Worm (Caenorhabditis elegans) whole organism, young adult: ENCODE measurements around the gene nep-5.

Experiments used
- F10E7.11 ChIP-seq: sonication (generic microtip); optimal IDR thresholded peaks from 2 replicates; lab custom pipeline; 2017; ENCODE audit warnings: mild to moderate bottlenecking, missing genetic modification characterization, moderate library complexity, missing compliant biosample characterization
- F39B2.1 ChIP-seq: fragments of 200-800 bp; sonication (Bioruptor generic); IDR thresholded peaks from 2 replicates; pipeline ENCODE4 v1.3.6; 2022; ENCODE audit warnings: missing genetic modification reagents, missing genetic modification characterization, missing compliant biosample characterization
- F49E8.2 ChIP-seq: sonication (generic microtip); optimal IDR thresholded peaks from 3 replicates; lab custom pipeline; 2017; ENCODE audit warnings: missing genetic modification characterization, mild to moderate bottlenecking, missing compliant biosample characterization, antibody characterized with exemption, moderate library complexity; ENCODE audit not compliant: insufficient read depth
- Y53F4B.3 ChIP-seq: fragments of 200-800 bp; sonication (Bioruptor generic); IDR thresholded peaks from 2 replicates; pipeline ENCODE4 v1.3.6; 2022; ENCODE audit warnings: missing genetic modification reagents, missing genetic modification characterization, missing compliant biosample characterization
- Y53G8AR.9 ChIP-seq: fragments of 200-800 bp; sonication (Bioruptor generic); conservative IDR thresholded peaks from 2 replicates; pipeline ENCODE4 v1.3.6; 2022; ENCODE audit warnings: missing genetic modification reagents, missing genetic modification characterization, missing compliant biosample characterization
- Y95B8A.8 ChIP-seq: fragments of 200-800 bp; sonication (Bioruptor generic); IDR thresholded peaks from 2 replicates; pipeline ENCODE4 v1.3.6; 2022; ENCODE audit warnings: missing genetic modification reagents, missing genetic modification characterization, missing compliant biosample characterization
- atf-7 ChIP-seq: sonication (generic microtip); optimal IDR thresholded peaks from 2 replicates; lab custom pipeline; 2017; ENCODE audit warnings: mild to moderate bottlenecking, missing genetic modification characterization, missing compliant biosample characterization
- athp-1 ChIP-seq: sonication (generic microtip); optimal IDR thresholded peaks from 2 replicates; lab custom pipeline; 2017; ENCODE audit warnings: mild to moderate bottlenecking, missing genetic modification characterization, missing compliant biosample characterization
- attf-5 ChIP-seq: fragments of 200-800 bp; sonication (Bioruptor generic); optimal IDR thresholded peaks from 2 replicates; lab custom pipeline; 2018; ENCODE audit warnings: mild to moderate bottlenecking, missing genetic modification characterization, missing compliant biosample characterization
- bed-2 ChIP-seq: fragments of 200-800 bp; sonication (Bioruptor generic); IDR thresholded peaks from 2 replicates; pipeline ENCODE4 v1.3.6; 2022; ENCODE audit warnings: missing genetic modification reagents, missing genetic modification characterization, missing compliant biosample characterization
- cebp-2 ChIP-seq: fragments of 200-800 bp; sonication (Bioruptor generic); IDR thresholded peaks from 2 replicates; pipeline ENCODE4 v1.3.6; 2022; ENCODE audit warnings: missing genetic modification characterization, missing compliant biosample characterization
- ceh-58 ChIP-seq: fragments of 200-800 bp; sonication (Bioruptor generic); IDR thresholded peaks from 2 replicates; pipeline ENCODE4 v1.3.6; 2022; ENCODE audit warnings: missing genetic modification characterization, missing compliant biosample characterization
- chd-7 ChIP-seq: sonication (generic microtip); optimal IDR thresholded peaks from 2 replicates; lab custom pipeline; 2016; ENCODE audit warnings: mild to moderate bottlenecking, missing genetic modification characterization, moderate library complexity, missing compliant biosample characterization
- die-1 ChIP-seq: sonication (generic microtip); optimal IDR thresholded peaks from 2 replicates; lab custom pipeline; 2016; ENCODE audit warnings: missing genotype, mild to moderate bottlenecking, missing genetic modification characterization, missing compliant biosample characterization
- dpff-1 ChIP-seq: sonication (generic microtip); optimal IDR thresholded peaks from 2 replicates; lab custom pipeline; 2017; ENCODE audit warnings: mild to moderate bottlenecking, missing genetic modification characterization, missing compliant biosample characterization
- egl-44 ChIP-seq: fragments of 200-800 bp; sonication (Bioruptor generic); IDR thresholded peaks from 2 replicates; pipeline ENCODE4 v1.3.6; 2022; ENCODE audit warnings: missing genetic modification reagents, missing genetic modification characterization, missing compliant biosample characterization
- fkh-3 ChIP-seq: sonication (generic microtip); optimal IDR thresholded peaks from 2 replicates; lab custom pipeline; 2016; ENCODE audit warnings: mild to moderate bottlenecking, missing genetic modification characterization, missing compliant biosample characterization
- gei-17 ChIP-seq: fragments of 200-800 bp; sonication (Bioruptor generic); optimal IDR thresholded peaks from 2 replicates; lab custom pipeline; 2018; ENCODE audit warnings: mild to moderate bottlenecking, missing genetic modification characterization, missing compliant biosample characterization
- hmg-20 ChIP-seq: fragments of 200-800 bp; sonication (Bioruptor generic); IDR thresholded peaks from 2 replicates; pipeline ENCODE4 v1.3.6; 2022; ENCODE audit warnings: missing genetic modification reagents, missing genetic modification characterization, missing compliant biosample characterization
- hrde-1 ChIP-seq: sonication (generic microtip); optimal IDR thresholded peaks from 2 replicates; lab custom pipeline; 2016; ENCODE audit warnings: missing genetic modification characterization, mild to moderate bottlenecking, missing compliant biosample characterization, moderate library complexity, missing genotype, missing genetic modification reagents, borderline replicate concordance
- let-607 ChIP-seq, 2 experiments: fragments of 200-800 bp in 1 of 2; sonication (Bioruptor generic) in 1 of 2; sonication (generic microtip) in 1 of 2; optimal IDR thresholded peaks; 2 replicates each; lab custom pipeline; 2016 to 2018; ENCODE audit warnings: mild to moderate bottlenecking in 2 of 2, missing compliant biosample characterization in 2 of 2, missing genetic modification characterization in 2 of 2, moderate library complexity in 2 of 2, missing genotype in 1 of 2
- lin-35 ChIP-seq, 3 experiments: fragments of 150-350 bp in 2 of 3; sonication (generic microtip) in 1 of 3; optimal IDR thresholded peaks; 2 replicates each; lab custom pipeline; 2014 to 2018; ENCODE audit warnings: missing biosample characterization in 3 of 3, missing genetic modification characterization in 3 of 3, missing genetic modification reagents in 3 of 3
- lin-54 ChIP-seq: fragments of 200-800 bp; sonication (Bioruptor generic); optimal IDR thresholded peaks from 2 replicates; lab custom pipeline; 2018; ENCODE audit warnings: mild to moderate bottlenecking, missing genetic modification characterization, missing compliant biosample characterization
- mel-28 ChIP-seq: sonication (generic microtip); optimal IDR thresholded peaks from 2 replicates; lab custom pipeline; 2016; ENCODE audit warnings: borderline replicate concordance, mild to moderate bottlenecking, missing genetic modification characterization, missing compliant biosample characterization
- nfyb-1 ChIP-seq: fragments of 200-800 bp; sonication (Bioruptor generic); IDR thresholded peaks from 2 replicates; pipeline ENCODE4 v1.3.6; 2022; ENCODE audit warnings: missing genetic modification reagents, missing genetic modification characterization, missing compliant biosample characterization
- nhr-80 ChIP-seq: sonication (generic microtip); optimal IDR thresholded peaks from 2 replicates; lab custom pipeline; 2016; ENCODE audit warnings: missing genetic modification characterization, missing compliant biosample characterization
- nhr-90 ChIP-seq: sonication (generic microtip); optimal IDR thresholded peaks from 2 replicates; lab custom pipeline; 2016; ENCODE audit warnings: missing genotype, mild to moderate bottlenecking, missing genetic modification characterization, missing compliant biosample characterization
- pbrm-1 ChIP-seq: fragments of 200-800 bp; sonication (Bioruptor generic); IDR thresholded peaks from 2 replicates; pipeline ENCODE4 v1.3.6; 2022; ENCODE audit warnings: missing genetic modification reagents, missing genetic modification characterization, missing compliant biosample characterization
- rcor-1 ChIP-seq: fragments of 200-800 bp; sonication (Bioruptor generic); IDR thresholded peaks from 2 replicates; pipeline ENCODE4 v1.3.6; 2022; ENCODE audit warnings: missing genetic modification reagents, missing genetic modification characterization, missing compliant biosample characterization
- sea-2 ChIP-seq: fragments of 200-800 bp; sonication (Bioruptor generic); IDR thresholded peaks from 2 replicates; pipeline ENCODE4 v1.3.6; 2022; ENCODE audit warnings: missing genetic modification characterization, missing compliant biosample characterization
- snpc-1.1 ChIP-seq: sonication (generic microtip); optimal IDR thresholded peaks from 2 replicates; lab custom pipeline; 2017; ENCODE audit warnings: missing genetic modification characterization, mild to moderate bottlenecking, missing compliant biosample characterization, antibody characterized with exemption, moderate library complexity, missing genotype, missing genetic modification reagents; ENCODE audit not compliant: insufficient read depth
- sptf-2 ChIP-seq: fragments of 200-800 bp; sonication (Bioruptor generic); optimal IDR thresholded peaks from 2 replicates; lab custom pipeline; 2018; ENCODE audit warnings: mild to moderate bottlenecking, missing genetic modification characterization, missing compliant biosample characterization
- tbx-9 ChIP-seq: sonication (generic microtip); optimal IDR thresholded peaks from 2 replicates; lab custom pipeline; 2016; ENCODE audit warnings: borderline replicate concordance, missing genetic modification characterization, inconsistent platforms, missing compliant biosample characterization
- tlf-1 ChIP-seq: fragments of 200-800 bp; sonication (Bioruptor generic); optimal IDR thresholded peaks from 2 replicates; lab custom pipeline; 2018; ENCODE audit warnings: mild to moderate bottlenecking, missing genetic modification characterization, missing compliant biosample characterization
- unc-130 ChIP-seq: sonication (generic microtip); optimal IDR thresholded peaks from 2 replicates; lab custom pipeline; 2016; ENCODE audit warnings: missing genetic modification reagents, missing genetic modification characterization, missing compliant biosample characterization
- unc-62 ChIP-seq: fragments of 150-350 bp; optimal IDR thresholded peaks from 2 replicates; lab custom pipeline; 2014; ENCODE audit warnings: missing biosample characterization, missing genetic modification reagents, missing genetic modification characterization
- xnd-1 ChIP-seq: sonication (generic microtip); optimal IDR thresholded peaks from 2 replicates; lab custom pipeline; 2016; ENCODE audit warnings: missing genotype, missing genetic modification reagents, missing genetic modification characterization, missing compliant biosample characterization
- zfh-2 ChIP-seq: fragments of 200-800 bp; sonication (Bioruptor generic); conservative IDR thresholded peaks from 2 replicates; pipeline ENCODE4 v1.3.6; 2022; ENCODE audit warnings: missing genetic modification reagents, missing genetic modification characterization, missing compliant biosample characterization
- ztf-18 ChIP-seq: sonication (generic microtip); optimal IDR thresholded peaks from 2 replicates; lab custom pipeline; 2016; ENCODE audit warnings: missing genotype, mild to moderate bottlenecking, missing genetic modification characterization, missing compliant biosample characterization
- ztf-22 ChIP-seq: fragments of 200-800 bp; sonication (Bioruptor generic); optimal IDR thresholded peaks from 2 replicates; lab custom pipeline; 2018; ENCODE audit warnings: mild to moderate bottlenecking, missing genetic modification characterization, moderate library complexity, missing compliant biosample characterization

nep-5 gene

DNA sequence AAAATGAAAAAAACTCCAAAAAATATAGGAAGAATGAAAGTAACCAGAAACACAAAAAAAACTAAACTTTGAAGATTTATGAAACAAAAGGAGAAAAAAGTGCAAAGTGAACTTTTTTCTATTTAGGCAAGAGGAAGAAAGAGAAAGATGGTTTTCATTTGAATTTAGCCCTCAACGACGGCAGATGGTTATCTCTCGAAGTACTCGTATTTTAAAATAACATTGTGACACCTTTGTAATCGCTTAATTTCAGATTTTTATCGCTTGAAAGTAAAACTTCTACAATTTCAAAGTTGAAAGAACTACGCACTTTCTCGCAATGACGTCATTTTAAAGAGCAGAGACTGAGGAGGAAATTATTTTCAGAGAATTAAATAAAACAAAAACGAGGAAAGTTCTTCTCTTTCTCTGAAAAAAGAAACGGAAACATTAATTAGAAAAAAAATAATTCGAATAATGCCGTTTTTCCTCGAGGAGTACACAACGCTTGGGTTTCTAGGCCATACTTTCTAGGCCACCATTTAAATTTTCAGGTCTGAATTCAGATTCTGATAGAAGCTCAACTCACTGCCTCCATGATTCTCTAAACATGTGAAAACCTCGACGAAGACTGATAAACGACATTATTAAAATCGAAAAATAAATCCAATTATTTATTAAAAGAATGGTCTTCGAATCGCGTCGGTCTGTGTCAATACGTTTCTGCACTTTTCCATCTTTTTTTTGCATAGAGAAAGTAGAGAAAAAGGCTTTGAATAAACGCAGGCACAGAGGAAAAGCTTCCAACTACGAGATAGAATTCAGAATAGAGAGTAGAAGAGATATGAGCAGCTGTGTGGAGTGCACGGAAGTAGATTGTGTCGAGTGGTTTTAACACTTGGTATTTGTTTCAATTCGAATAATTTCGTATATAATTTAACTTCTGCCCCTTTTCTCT, 23.7 kb downstream of the nep-5 start (continued):
- TF ChIP-seq ztf-18 (no peak), gei-17 (no peak), lin-54 (peak; percentile 4), tbx-9 (tag; lab: Kevin White, UChicago) (no peak), fkh-3 (tag; lab: Kevin White, UChicago) (no peak), cebp-2 (GFP tag; lab: Robert Waterston, UW) (no peak)

DNA sequence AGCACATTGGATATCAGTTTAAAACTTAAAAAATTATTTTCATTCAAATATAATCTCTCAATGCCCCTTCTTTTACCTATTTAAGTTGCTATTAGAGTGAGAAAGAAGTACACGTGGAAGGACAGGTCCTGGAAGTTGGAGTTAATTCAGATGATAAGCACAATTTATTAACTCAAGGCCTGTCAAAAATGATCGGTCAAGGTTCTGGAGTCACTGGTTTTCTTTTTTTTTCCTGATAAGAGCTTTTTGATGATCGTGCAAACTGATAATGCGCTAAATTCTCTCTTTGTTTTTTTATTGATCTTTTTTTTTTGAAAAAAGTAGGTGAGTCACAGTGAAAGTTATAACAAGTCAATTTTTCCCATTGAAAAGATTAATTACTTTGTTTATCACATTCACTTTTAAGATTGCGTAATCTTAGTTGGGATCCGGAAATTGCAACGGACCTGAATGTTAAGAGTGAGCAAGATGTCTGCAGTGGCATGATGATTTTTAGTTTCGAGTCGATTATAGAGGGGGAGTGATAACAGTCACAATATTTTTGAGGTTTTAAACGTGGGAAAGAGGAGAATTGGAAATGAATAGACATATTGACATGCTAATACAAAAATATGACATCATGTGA, 24.6 kb downstream of the nep-5 start:
- TF ChIP-seq bed-2 (GFP tag; lab: Robert Waterston, UW) (no peak), nhr-80 (tag; lab: Kevin White, UChicago) (peak; percentile 90), let-607 (tag; optimal IDR thresholded peaks at IDR 0.05; lab: Kevin White, UChicago) (peak; percentile 88 to 93), unc-62 (GFP tag; lab: Kevin White, UChicago) (peak; percentile 34), atf-7 (peak; percentile 78)

DNA sequence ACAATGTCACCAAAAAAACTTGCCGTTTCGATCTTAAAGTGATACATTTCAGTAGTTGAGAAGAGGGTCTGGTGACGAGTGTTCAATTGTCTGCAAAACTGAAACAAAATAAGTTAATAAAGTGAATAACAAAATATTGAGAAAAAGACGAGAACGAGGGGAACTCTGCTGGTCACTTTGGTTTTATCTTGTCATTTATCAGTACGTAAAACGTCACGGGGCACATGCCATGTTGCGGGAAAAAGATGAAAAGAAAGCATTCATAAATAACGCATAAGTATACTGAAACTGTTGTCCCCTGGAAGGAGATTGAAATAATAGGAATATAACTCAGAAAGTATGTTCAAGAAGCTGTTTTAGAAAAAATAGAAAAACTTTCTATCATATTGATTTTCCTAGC, 26.9 kb downstream of the nep-5 start, which contains the start of gene sahd-1:
sahd-1 (minus strand) TSS at position 100 of the 400 bp plus-strand sequence.
- peak; percentile 24 for TF ChIP-seq nhr-80 (tag; lab: Kevin White, UChicago)
- no peak for TF ChIP-seq die-1 (tag; lab: Kevin White, UChicago)

DNA sequence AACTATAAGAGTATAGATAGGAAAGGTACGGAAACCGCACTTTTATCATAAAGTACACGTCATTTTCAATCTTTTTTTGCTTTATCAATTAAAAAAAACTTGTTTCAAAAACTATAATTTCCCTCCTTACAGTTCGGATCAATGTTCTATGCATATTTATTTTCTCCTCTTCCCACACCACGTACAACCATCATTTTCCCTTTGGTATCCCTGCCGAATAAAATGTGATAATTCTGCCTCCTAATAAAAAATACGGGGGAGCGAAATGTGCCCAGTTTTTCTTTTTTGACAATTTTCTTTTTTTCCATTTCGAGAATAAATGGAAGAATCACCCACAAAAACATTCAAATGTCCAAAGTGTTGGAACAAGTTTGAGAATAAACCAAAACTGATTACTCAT, 27.6 kb downstream of the nep-5 start, which contains the start of gene ZK177.3:
ZK177.3 (plus strand) TSS at position 301 of the 400 bp plus-strand sequence.
- TF ChIP-seq Y53G8AR.9, result no peak
- TF ChIP-seq cebp-2 (GFP tag; lab: Robert Waterston, UW), result no peak
- TF ChIP-seq pbrm-1 (GFP tag; lab: Robert Waterston, UW), result no peak
- no peak for TF ChIP-seq rcor-1
- no peak for TF ChIP-seq dpff-1
- no peak for TF ChIP-seq athp-1 (tag; lab: Kevin White, UChicago)
- no peak for TF ChIP-seq xnd-1 (tag; lab: Kevin White, UChicago)
- TF ChIP-seq nfyb-1 (GFP tag; lab: Robert Waterston, UW), result no peak
- TF ChIP-seq Y53F4B.3, result no peak
- TF ChIP-seq hmg-20 (GFP tag; lab: Robert Waterston, UW), result no peak
- TF ChIP-seq ztf-22 (GFP tag; lab: Kevin White, UChicago), result no peak
- TF ChIP-seq chd-7 (tag; lab: Kevin White, UChicago), result no peak
- TF ChIP-seq atf-7, result no peak
- TF ChIP-seq sptf-2 (GFP tag; lab: Kevin White, UChicago), result no peak
- no peak for TF ChIP-seq F49E8.2 (tag; lab: Kevin White, UChicago)
- TF ChIP-seq sea-2 (GFP tag; lab: Robert Waterston, UW), result no peak
- TF ChIP-seq tlf-1, result no peak
- TF ChIP-seq F10E7.11, result no peak
- TF ChIP-seq ceh-58 (GFP tag; lab: Robert Waterston, UW), result no peak

DNA sequence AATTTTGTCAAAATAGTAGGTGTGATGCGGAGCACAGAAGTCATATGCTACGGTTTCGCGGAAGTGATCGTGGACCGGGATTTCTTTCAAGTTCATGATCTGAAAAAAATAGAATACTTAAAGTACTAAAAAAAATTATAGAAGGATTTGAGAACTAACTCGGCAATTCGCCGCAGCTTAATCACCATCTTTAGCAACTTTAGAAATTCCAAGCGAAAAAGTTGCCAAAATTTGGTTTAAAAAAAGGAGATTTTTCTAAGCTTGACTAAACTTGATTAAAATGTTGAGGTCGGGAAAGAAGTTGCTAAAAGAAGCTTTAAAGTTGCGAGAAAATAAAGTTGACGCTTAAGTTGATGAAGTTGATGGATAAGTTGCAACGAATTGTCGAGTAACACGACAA, 29.7 kb downstream of the nep-5 start, which contains the start of gene ZK177.9:
ZK177.9 (minus strand) TSS at position 101 of the 400 bp plus-strand sequence.
- TF ChIP-seq attf-5 (GFP tag; lab: Kevin White, UChicago), result no peak
- no peak for TF ChIP-seq Y95B8A.8 (GFP tag; lab: Robert Waterston, UW)
- no peak for TF ChIP-seq lin-35 (GFP tag; optimal IDR thresholded peaks at IDR 0.05; lab: Kevin White, UChicago)
- no peak for TF ChIP-seq nhr-90
- TF ChIP-seq egl-44 (GFP tag; lab: Robert Waterston, UW), result no peak
- no peak for TF ChIP-seq unc-130 (GFP tag; lab: Kevin White, UChicago)
- TF ChIP-seq mel-28, result no peak
- TF ChIP-seq snpc-1.1 (tag; lab: Kevin White, UChicago), result no peak
- no peak for TF ChIP-seq F49E8.2 (tag; lab: Kevin White, UChicago)
- TF ChIP-seq let-607 (tag; optimal IDR thresholded peaks at IDR 0.05; lab: Kevin White, UChicago), result no peak
- no peak for TF ChIP-seq F39B2.1 (GFP tag; lab: Robert Waterston, UW)
- TF ChIP-seq pbrm-1 (GFP tag; lab: Robert Waterston, UW), result no peak
- no peak for TF ChIP-seq zfh-2 (GFP tag; lab: Robert Waterston, UW)
- no peak for TF ChIP-seq hrde-1 (tag; lab: Kevin White, UChicago)
